Fruit fly (Drosophila melanogaster) whole organism, embryonic: ENCODE data around the gene Ilp5.

Source experiments
- Adf1 ChIP-seq: fragments of 200-800 bp; sonication (Bioruptor generic); IDR thresholded peaks from 2 replicates; pipeline ENCODE4 v1.3.6; 2022; ENCODE audit warnings: missing biosample characterization, missing genetic modification characterization
- BtbVII ChIP-seq: fragments of 200-800 bp; sonication (Bioruptor generic); optimal IDR thresholded peaks from 3 replicates; lab custom pipeline; 2017; ENCODE audit warnings: missing biosample characterization, mild to moderate bottlenecking, missing genetic modification characterization
- C15 ChIP-seq: fragments of 200-800 bp; sonication (Bioruptor generic); IDR thresholded peaks from 3 replicates; pipeline ENCODE4 v1.3.6; 2022; ENCODE audit warnings: missing biosample characterization, missing genetic modification characterization
- CG10654 ChIP-seq: fragments of 200-800 bp; sonication (Bioruptor generic); optimal IDR thresholded peaks from 2 replicates; lab custom pipeline; 2016; ENCODE audit warnings: missing biosample characterization, missing genetic modification characterization
- CG10959 ChIP-seq: fragments of 200-800 bp; sonication (Bioruptor generic); IDR thresholded peaks from 2 replicates; pipeline ENCODE4 v1.3.6; 2022; ENCODE audit warnings: missing biosample characterization, missing genetic modification characterization
- CG11504 ChIP-seq: fragments of 200-800 bp; sonication (Bioruptor generic); optimal IDR thresholded peaks from 3 replicates; lab custom pipeline; 2019; ENCODE audit warnings: missing biosample characterization, mild to moderate bottlenecking, missing genetic modification characterization, moderate library complexity
- CG12071 ChIP-seq: fragments of 200-800 bp; sonication (Bioruptor generic); optimal IDR thresholded peaks from 3 replicates; lab custom pipeline; 2018; ENCODE audit warnings: missing biosample characterization, mild to moderate bottlenecking, missing genetic modification characterization
- CG15073 ChIP-seq: fragments of 200-800 bp; sonication (Bioruptor generic); optimal IDR thresholded peaks from 2 replicates; lab custom pipeline; 2016; ENCODE audit warnings: missing biosample characterization, missing genetic modification characterization
- CG15514 ChIP-seq: fragments of 200-800 bp; sonication (Bioruptor generic); optimal IDR thresholded peaks from 3 replicates; lab custom pipeline; 2017; ENCODE audit warnings: missing biosample characterization, missing genetic modification characterization, mild to moderate bottlenecking, moderate library complexity, missing genetic modification reagents
- CG1602 ChIP-seq: fragments of 200-800 bp; sonication (Bioruptor generic); optimal IDR thresholded peaks from 3 replicates; lab custom pipeline; 2016; ENCODE audit warnings: missing biosample characterization, missing genetic modification characterization
- CG17802 ChIP-seq: fragments of 200-800 bp; sonication (Bioruptor generic); optimal IDR thresholded peaks from 2 replicates; lab custom pipeline; 2018; ENCODE audit warnings: missing biosample characterization, mild to moderate bottlenecking, missing genetic modification characterization, moderate library complexity
- CG2712 ChIP-seq: fragments of 200-800 bp; optimal IDR thresholded peaks from 3 replicates; lab custom pipeline; 2019; ENCODE audit warnings: missing biosample characterization, mild to moderate bottlenecking, missing genetic modification characterization, moderate library complexity
- CG3163 ChIP-seq: fragments of 200-800 bp; sonication (Bioruptor generic); optimal IDR thresholded peaks from 3 replicates; lab custom pipeline; 2016; ENCODE audit warnings: missing biosample characterization, missing genetic modification characterization
- CG34224 ChIP-seq: fragments of 200-800 bp; sonication (Bioruptor generic); IDR thresholded peaks from 3 replicates; pipeline ENCODE4 v1.3.6; 2022; ENCODE audit warnings: missing biosample characterization, missing genetic modification characterization; ENCODE audit not compliant: partially characterized antibody
- CG34422 ChIP-seq: fragments of 200-800 bp; sonication (Bioruptor generic); IDR thresholded peaks from 3 replicates; pipeline ENCODE4 v1.3.6; 2022; ENCODE audit warnings: missing biosample characterization, missing genetic modification characterization
- CG3847 ChIP-seq: fragments of 200-800 bp; sonication (Bioruptor generic); IDR thresholded peaks from 2 replicates; pipeline ENCODE4 v1.3.6; 2022; ENCODE audit warnings: missing biosample characterization, missing genetic modification characterization
- CG9727 ChIP-seq: fragments of 200-800 bp; sonication (Bioruptor generic); optimal IDR thresholded peaks from 3 replicates; lab custom pipeline; 2017; ENCODE audit warnings: missing biosample characterization, mild to moderate bottlenecking, missing genetic modification characterization
- Dbx ChIP-seq: fragments of 200-800 bp; sonication (Bioruptor generic); IDR thresholded peaks from 3 replicates; pipeline ENCODE4 v1.3.6; 2022; ENCODE audit warnings: missing biosample characterization, missing genetic modification characterization
- Dref ChIP-seq: fragments of 200-800 bp; sonication (Bioruptor generic); IDR thresholded peaks from 2 replicates; pipeline ENCODE4 v1.3.6; 2022; ENCODE audit warnings: missing biosample characterization, missing genetic modification characterization
- Ets97D ChIP-seq: fragments of 200-800 bp; sonication (Bioruptor generic); optimal IDR thresholded peaks from 3 replicates; lab custom pipeline; 2016; ENCODE audit warnings: missing biosample characterization, missing genetic modification characterization
- HLH54F ChIP-seq: fragments of 200-800 bp; sonication (Bioruptor generic); optimal IDR thresholded peaks from 3 replicates; lab custom pipeline; 2016; ENCODE audit warnings: missing biosample characterization, missing genetic modification characterization
- HmgZ ChIP-seq: fragments of 200-800 bp; sonication (Bioruptor generic); optimal IDR thresholded peaks from 2 replicates; lab custom pipeline; 2018; ENCODE audit warnings: missing biosample characterization, mild to moderate bottlenecking, missing genetic modification characterization
- Mes4 ChIP-seq: fragments of 200-800 bp; sonication (Bioruptor generic); optimal IDR thresholded peaks from 2 replicates; lab custom pipeline; 2016; ENCODE audit warnings: missing biosample characterization, missing genetic modification characterization
- Rfx ChIP-seq: fragments of 200-800 bp; sonication (Bioruptor generic); IDR thresholded peaks from 2 replicates; pipeline ENCODE4 v1.3.6; 2022; ENCODE audit warnings: missing biosample characterization, missing genetic modification characterization
- Sin3A ChIP-seq: fragments of >200 bp; optimal IDR thresholded peaks from 2 replicates; lab custom pipeline; 2018
- Sry-β ChIP-seq: fragments of 200-800 bp; sonication (Bioruptor generic); optimal IDR thresholded peaks from 2 replicates; lab custom pipeline; 2018; ENCODE audit warnings: missing biosample characterization, mild to moderate bottlenecking, missing genetic modification characterization, moderate library complexity
- bbx ChIP-seq: fragments of 200-800 bp; sonication (Bioruptor generic); IDR thresholded peaks from 2 replicates; pipeline ENCODE4 v1.3.6; 2022; ENCODE audit warnings: missing biosample characterization, missing genetic modification characterization; ENCODE audit not compliant: partially characterized antibody
- caup ChIP-seq: fragments of 200-800 bp; sonication (Bioruptor generic); optimal IDR thresholded peaks from 3 replicates; lab custom pipeline; 2017; ENCODE audit warnings: missing biosample characterization, mild to moderate bottlenecking, missing genetic modification characterization, moderate library complexity; ENCODE audit not compliant: severe bottlenecking
- chinmo ChIP-seq: fragments of 200-800 bp; sonication (Bioruptor generic); IDR thresholded peaks from 4 replicates; pipeline ENCODE4 v1.3.6; 2022; ENCODE audit warnings: missing biosample characterization, missing genetic modification characterization; ENCODE audit not compliant: partially characterized antibody
- ci ChIP-seq: fragments of 200-800 bp; sonication (Bioruptor generic); IDR thresholded peaks from 3 replicates; pipeline ENCODE4 v1.3.6; 2022; ENCODE audit warnings: missing biosample characterization, missing genetic modification characterization
- corto ChIP-seq: fragments of 200-800 bp; sonication (Bioruptor generic); optimal IDR thresholded peaks from 2 replicates; lab custom pipeline; 2016; ENCODE audit warnings: missing biosample characterization, mild to moderate bottlenecking, missing genetic modification characterization, moderate library complexity
- dysf ChIP-seq: fragments of 200-800 bp; sonication (Bioruptor generic); IDR thresholded peaks from 3 replicates; pipeline ENCODE4 v1.3.6; 2022; ENCODE audit warnings: missing biosample characterization, missing genetic modification characterization
- esg ChIP-seq: fragments of 200-800 bp; sonication (Bioruptor generic); conservative IDR thresholded peaks from 2 replicates; pipeline ENCODE4 v1.3.6; 2022; ENCODE audit warnings: missing biosample characterization, missing genetic modification characterization
- fru ChIP-seq: fragments of >200 bp; optimal IDR thresholded peaks from 2 replicates; lab custom pipeline; 2017
- ftz-f1 ChIP-seq: fragments of 200-800 bp; sonication (Bioruptor generic); optimal IDR thresholded peaks from 2 replicates; lab custom pipeline; 2016; ENCODE audit warnings: missing biosample characterization, missing genetic modification characterization
- grn ChIP-seq: fragments of 200-800 bp; sonication (Bioruptor generic); optimal IDR thresholded peaks from 3 replicates; lab custom pipeline; 2017; ENCODE audit warnings: missing biosample characterization, missing genetic modification characterization
- h ChIP-seq: fragments of >200 bp; optimal IDR thresholded peaks from 2 replicates; lab custom pipeline; 2017
- insv ChIP-seq, 2 experiments: fragments of 200-800 bp; sonication (Bioruptor generic); optimal IDR thresholded peaks; 3 replicates each; lab custom pipeline; 2016 to 2018; ENCODE audit warnings: missing biosample characterization in 2 of 2, missing genetic modification characterization in 2 of 2
- kah ChIP-seq: fragments of 200-800 bp; sonication (Bioruptor generic); optimal IDR thresholded peaks from 2 replicates; lab custom pipeline; 2018; ENCODE audit warnings: missing biosample characterization, mild to moderate bottlenecking, missing genetic modification characterization
- lilli ChIP-seq: fragments of 200-800 bp; sonication (Bioruptor generic); optimal IDR thresholded peaks from 3 replicates; lab custom pipeline; 2016; ENCODE audit warnings: missing biosample characterization, missing genetic modification characterization
- lmd ChIP-seq: fragments of 200-800 bp; sonication (Bioruptor generic); IDR thresholded peaks from 2 replicates; pipeline ENCODE4 v1.3.6; 2022; ENCODE audit warnings: missing biosample characterization, missing genetic modification characterization
- odd ChIP-seq: fragments of 200-800 bp; sonication (Bioruptor generic); optimal IDR thresholded peaks from 2 replicates; lab custom pipeline; 2017; ENCODE audit warnings: missing biosample characterization, mild to moderate bottlenecking, missing genetic modification characterization
- onecut ChIP-seq: fragments of 200-800 bp; sonication (Bioruptor generic); IDR thresholded peaks from 2 replicates; pipeline ENCODE4 v1.3.6; 2022; ENCODE audit warnings: missing biosample characterization, missing genetic modification characterization
- pan ChIP-seq, 4 experiments: fragments of >200 bp in 3 of 4; fragments of 200-800 bp in 1 of 4; sonication (Bioruptor generic) in 1 of 4; optimal IDR thresholded peaks in 3 of 4; IDR thresholded peaks in 1 of 4; 2 replicates each; pipeline versions ENCODE4 v1.3.6 to Lab custom; 2017 to 2022; ENCODE audit warnings: missing biosample characterization in 2 of 4, missing genetic modification characterization in 2 of 4, mixed read lengths in 1 of 4
- pnt ChIP-seq: fragments of 200-800 bp; sonication (Bioruptor generic); optimal IDR thresholded peaks from 3 replicates; lab custom pipeline; 2016; ENCODE audit warnings: missing biosample characterization, missing genetic modification characterization
- sna ChIP-seq: fragments of 200-800 bp; sonication (Bioruptor generic); IDR thresholded peaks from 2 replicates; pipeline ENCODE4 v1.3.6; 2022; ENCODE audit warnings: missing biosample characterization, missing genetic modification characterization; ENCODE audit not compliant: partially characterized antibody
- sqz ChIP-seq: fragments of 200-800 bp; sonication (Bioruptor generic); optimal IDR thresholded peaks from 3 replicates; lab custom pipeline; 2018; ENCODE audit warnings: missing biosample characterization, mild to moderate bottlenecking, missing genetic modification characterization
- tio ChIP-seq: fragments of 200-800 bp; sonication (Bioruptor generic); optimal IDR thresholded peaks from 2 replicates; lab custom pipeline; 2017; ENCODE audit warnings: missing biosample characterization, missing genetic modification characterization, inconsistent platforms
- vfl ChIP-seq: fragments of 200-800 bp; sonication (Bioruptor generic); optimal IDR thresholded peaks from 2 replicates; lab custom pipeline; 2016; ENCODE audit warnings: missing biosample characterization, missing genetic modification characterization
- zf30C ChIP-seq: fragments of 200-800 bp; sonication (Bioruptor generic); optimal IDR thresholded peaks from 3 replicates; lab custom pipeline; 2018; ENCODE audit warnings: missing biosample characterization, mild to moderate bottlenecking, missing genetic modification characterization

Gene Ilp5

DNA sequence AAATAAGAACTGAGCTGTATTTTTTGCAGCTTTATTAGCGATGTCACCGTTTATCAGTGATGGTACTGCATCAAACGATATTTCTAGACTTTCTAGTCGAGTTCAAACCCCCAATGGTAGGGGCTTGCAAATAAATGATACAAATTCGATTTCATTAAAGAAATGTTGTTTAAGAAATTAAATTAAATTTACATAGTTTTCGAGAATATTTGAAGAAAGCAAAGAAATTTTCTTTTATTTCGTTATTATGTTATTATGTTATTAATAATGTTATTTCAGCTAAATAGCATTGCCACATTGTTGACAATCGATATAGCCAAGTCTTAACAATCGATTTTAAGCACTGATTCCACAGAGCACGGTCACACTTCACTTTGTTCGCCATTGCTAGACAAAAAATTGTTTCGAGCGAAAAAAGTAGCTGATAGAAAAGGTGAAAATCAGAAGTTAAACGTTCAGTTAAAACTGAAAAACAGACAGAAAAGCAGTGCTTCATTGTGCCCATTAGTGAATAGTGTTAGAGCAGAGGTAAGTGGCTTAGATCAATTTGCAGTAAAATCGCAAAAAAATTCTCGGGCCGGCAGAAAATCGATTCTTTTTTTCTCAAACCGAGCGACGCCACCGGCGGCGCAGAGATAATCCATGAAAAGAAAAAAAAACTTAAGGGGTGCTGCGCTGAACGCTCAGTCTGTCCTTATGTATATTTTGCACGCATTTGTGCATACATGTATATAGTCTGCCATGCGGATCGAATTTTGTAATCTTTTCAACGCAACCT is 40.8 kb upstream of the Ilp5 start, which contains the start of the genes iPLA2-VIA and Ciz1 (continued):
- TF ChIP-seq chinmo (GFP tag; lab: Robert Waterston, UW): no peak
- TF ChIP-seq Dbx: no peak
- peak; percentile 92 for TF ChIP-seq onecut (GFP tag; lab: Robert Waterston, UW)
- peak; percentile 65; the same call in 1 of the 2 replicates for TF ChIP-seq sna (GFP tag; lab: Robert Waterston, UW)
- no peak for TF ChIP-seq esg (GFP tag; lab: Robert Waterston, UW)
- peak; percentile 8 for TF ChIP-seq CG1602 (GFP tag; lab: Kevin White, UChicago)
- TF ChIP-seq CG12071 (GFP tag; lab: Kevin White, UChicago): no peak
- peak; percentile 8 for TF ChIP-seq HmgZ
- peak; percentile 62 for TF ChIP-seq CG15514 (GFP tag; lab: Kevin White, UChicago)
- TF ChIP-seq CG10959: no peak
- peak; percentile 23 for TF ChIP-seq CG9727
- TF ChIP-seq vfl (GFP tag; lab: Kevin White, UChicago): peak; percentile 13
- TF ChIP-seq zf30C (GFP tag; lab: Kevin White, UChicago): no peak
- TF ChIP-seq CG3847 (GFP tag; lab: Robert Waterston, UW): no peak
- no peak for TF ChIP-seq ftz-f1 (GFP tag; lab: Kevin White, UChicago)
- peak; percentile 7 for TF ChIP-seq lilli (GFP tag; lab: Kevin White, UChicago)
- TF ChIP-seq CG11504 (tag; lab: Kevin White, UChicago): no peak
- peak; percentile 14 for TF ChIP-seq pnt (GFP tag; lab: Kevin White, UChicago)
- no peak for TF ChIP-seq CG3163 (GFP tag; lab: Kevin White, UChicago)
- peak; percentile 70; the same call in 1 of the 2 replicates for TF ChIP-seq bbx (GFP tag; lab: Robert Waterston, UW)
- no peak for TF ChIP-seq caup (GFP tag; lab: Kevin White, UChicago)
- peak; percentile 71 for TF ChIP-seq Dref (GFP tag; lab: Robert Waterston, UW)
- no peak for TF ChIP-seq h (lab: Kevin White, UChicago)
- TF ChIP-seq C15 (GFP tag; lab: Robert Waterston, UW): no peak
- TF ChIP-seq CG34422 (GFP tag; lab: Robert Waterston, UW): peak; percentile 55; the same call in 1 of the 3 replicates
- TF ChIP-seq Ets97D (GFP tag; lab: Kevin White, UChicago): peak; percentile 62
- peak; percentile 44; the same call in 2 of the 3 replicates for TF ChIP-seq CG34224 (GFP tag; lab: Robert Waterston, UW)
- TF ChIP-seq CG10654 (GFP tag; lab: Kevin White, UChicago): no peak
- TF ChIP-seq CG2712: peak; percentile 61
- TF ChIP-seq kah: no peak
- peak; percentile 84 for TF ChIP-seq sqz (GFP tag; lab: Kevin White, UChicago)
- no peak for TF ChIP-seq corto (GFP tag; lab: Kevin White, UChicago)
- no peak for TF ChIP-seq tio (GFP tag; lab: Kevin White, UChicago)
- peak; percentile 37 for TF ChIP-seq grn
- no peak for TF ChIP-seq CG17802 (tag; lab: Kevin White, UChicago)
- peak; percentile 1 for TF ChIP-seq HLH54F (GFP tag; lab: Kevin White, UChicago)
- TF ChIP-seq CG15073 (GFP tag; lab: Kevin White, UChicago): no peak
- TF ChIP-seq pan (optimal IDR thresholded peaks at IDR 0.05; lab: Kevin White, UChicago): no peak
- no peak for TF ChIP-seq pan (GFP tag; optimal IDR thresholded peaks at IDR 0.05 in 1 of 2, IDR thresholded peaks at IDR 0.05 in 1 of 2)
- TF ChIP-seq insv (GFP tag; optimal IDR thresholded peaks at IDR 0.05; lab: Kevin White, UChicago): peak in 1 of 2 experiments; percentile 14
- no peak for TF ChIP-seq ci (GFP tag; lab: Robert Waterston, UW)
- no peak for TF ChIP-seq odd (GFP tag; lab: Kevin White, UChicago)
- TF ChIP-seq Adf1 (GFP tag; lab: Robert Waterston, UW): no peak
- no peak for TF ChIP-seq Mes4 (GFP tag; lab: Kevin White, UChicago)
- TF ChIP-seq fru (lab: Kevin White, UChicago): no peak
- TF ChIP-seq Sry-β (GFP tag; lab: Kevin White, UChicago): peak; percentile 4
- no peak for TF ChIP-seq dysf (GFP tag; lab: Robert Waterston, UW)
- TF ChIP-seq Rfx: no peak
- TF ChIP-seq lmd (GFP tag; lab: Robert Waterston, UW): no peak
- no peak for TF ChIP-seq BtbVII (GFP tag; lab: Kevin White, UChicago)
- TF ChIP-seq Sin3A: peak; percentile 93
